Fruit fly (Drosophila melanogaster) whole organism, embryonic: ENCODE measurements around the gene CG11980.

Experiments
- Bgb ChIP-seq: fragments of 200-800 bp; sonication (Bioruptor generic); IDR thresholded peaks from 2 replicates; pipeline ENCODE4 v1.3.6; 2022; ENCODE audit warnings: missing biosample characterization, missing genetic modification characterization; ENCODE audit not compliant: partially characterized antibody
- CG10209 ChIP-seq: fragments of 200-800 bp; sonication (Bioruptor generic); optimal IDR thresholded peaks from 3 replicates; lab custom pipeline; 2017; ENCODE audit warnings: missing biosample characterization, mild to moderate bottlenecking, missing genetic modification characterization, missing genetic modification reagents
- CG11093 ChIP-seq: fragments of 200-800 bp; sonication (Bioruptor generic); IDR thresholded peaks from 3 replicates; pipeline ENCODE4 v1.3.6; 2022; ENCODE audit warnings: missing biosample characterization, missing genetic modification characterization
- CG11696 ChIP-seq: fragments of 200-800 bp; sonication (Bioruptor generic); IDR thresholded peaks from 2 replicates; pipeline ENCODE4 v1.3.6; 2022; ENCODE audit warnings: missing biosample characterization, missing genetic modification characterization
- CG13775 ChIP-seq: fragments of 200-800 bp; sonication (Bioruptor generic); optimal IDR thresholded peaks from 3 replicates; lab custom pipeline; 2017; ENCODE audit warnings: missing biosample characterization, mild to moderate bottlenecking, missing genetic modification characterization
- CG14014 ChIP-seq: fragments of 200-800 bp; sonication (Bioruptor generic); IDR thresholded peaks from 2 replicates; pipeline ENCODE4 v1.3.6; 2022; ENCODE audit warnings: missing biosample characterization, missing genetic modification characterization
- CG14710 ChIP-seq: fragments of 200-800 bp; sonication (Bioruptor generic); optimal IDR thresholded peaks from 3 replicates; lab custom pipeline; 2019; ENCODE audit warnings: missing biosample characterization, mild to moderate bottlenecking, missing genetic modification characterization, moderate library complexity
- CG15269 ChIP-seq: fragments of 200-800 bp; sonication (Bioruptor generic); optimal IDR thresholded peaks from 2 replicates; lab custom pipeline; 2018; ENCODE audit warnings: missing biosample characterization, mild to moderate bottlenecking, missing genetic modification characterization, moderate library complexity
- CG15479 ChIP-seq: fragments of 200-800 bp; sonication (Bioruptor generic); optimal IDR thresholded peaks from 3 replicates; lab custom pipeline; 2019; ENCODE audit warnings: missing biosample characterization, mild to moderate bottlenecking, missing genetic modification characterization, moderate library complexity
- CG15601 ChIP-seq: fragments of 200-800 bp; sonication (Bioruptor generic); optimal IDR thresholded peaks from 3 replicates; lab custom pipeline; 2019; ENCODE audit warnings: missing biosample characterization, mild to moderate bottlenecking, missing genetic modification characterization, moderate library complexity
- CG18476 ChIP-seq: fragments of 200-800 bp; sonication (Bioruptor generic); optimal IDR thresholded peaks from 2 replicates; lab custom pipeline; 2016; ENCODE audit warnings: missing biosample characterization, mild to moderate bottlenecking, missing genetic modification characterization
- CG18619 ChIP-seq: fragments of 200-800 bp; sonication (Bioruptor generic); optimal IDR thresholded peaks from 3 replicates; lab custom pipeline; 2017; ENCODE audit warnings: missing biosample characterization, mild to moderate bottlenecking, missing genetic modification characterization
- CG2678 ChIP-seq: fragments of 200-800 bp; sonication (Bioruptor generic); optimal IDR thresholded peaks from 3 replicates; lab custom pipeline; 2019; ENCODE audit warnings: missing biosample characterization, mild to moderate bottlenecking, missing genetic modification characterization, moderate library complexity
- CG5245 ChIP-seq: fragments of 200-800 bp; sonication (Bioruptor generic); optimal IDR thresholded peaks from 3 replicates; lab custom pipeline; 2016; ENCODE audit warnings: missing biosample characterization, missing genetic modification characterization
- CG6854 ChIP-seq: fragments of 200-800 bp; sonication (Bioruptor generic); optimal IDR thresholded peaks from 3 replicates; lab custom pipeline; 2017; ENCODE audit warnings: missing biosample characterization, mild to moderate bottlenecking, missing genetic modification characterization
- CG8089 ChIP-seq: fragments of 200-800 bp; sonication (Bioruptor generic); optimal IDR thresholded peaks from 3 replicates; lab custom pipeline; 2016; ENCODE audit warnings: missing biosample characterization, missing genetic modification characterization
- D ChIP-seq, 2 experiments: fragments of 200-800 bp in 1 of 2; fragments of >200 bp in 1 of 2; sonication (Bioruptor generic) in 1 of 2; optimal IDR thresholded peaks; 2 replicates in 1 of 2; 3 replicates in 1 of 2; lab custom pipeline; 2017; ENCODE audit warnings: mild to moderate bottlenecking in 1 of 2, missing biosample characterization in 1 of 2, missing genetic modification characterization in 1 of 2, missing genetic modification reagents in 1 of 2
- Doc2 ChIP-seq: fragments of 200-800 bp; sonication (Bioruptor generic); IDR thresholded peaks from 2 replicates; pipeline ENCODE4 v1.3.6; 2022; ENCODE audit warnings: missing biosample characterization, missing genetic modification characterization
- HHEX ChIP-seq: fragments of 200-800 bp; sonication (Bioruptor generic); optimal IDR thresholded peaks from 3 replicates; lab custom pipeline; 2017; ENCODE audit warnings: missing biosample characterization, mild to moderate bottlenecking, missing genetic modification characterization, missing genetic modification reagents
- HLHmδ ChIP-seq: fragments of 200-800 bp; sonication (Bioruptor generic); optimal IDR thresholded peaks from 2 replicates; lab custom pipeline; 2018; ENCODE audit warnings: missing biosample characterization, mild to moderate bottlenecking, missing genetic modification characterization, moderate library complexity
- Hand ChIP-seq: fragments of 200-800 bp; sonication (Bioruptor generic); optimal IDR thresholded peaks from 2 replicates; lab custom pipeline; 2017; ENCODE audit warnings: mild to moderate bottlenecking, missing biosample characterization, missing genetic modification reagents, missing genetic modification characterization
- Mrtf ChIP-seq: fragments of 200-800 bp; sonication (Bioruptor generic); IDR thresholded peaks from 3 replicates; pipeline ENCODE4 v1.3.6; 2022; ENCODE audit warnings: missing biosample characterization, missing genetic modification characterization
- Ssrp ChIP-seq: fragments of 200-800 bp; sonication (Bioruptor generic); optimal IDR thresholded peaks from 2 replicates; lab custom pipeline; 2018; ENCODE audit warnings: missing biosample characterization, mild to moderate bottlenecking, missing genetic modification characterization, moderate library complexity
- TFAM ChIP-seq: fragments of 200-800 bp; sonication (Bioruptor generic); optimal IDR thresholded peaks from 2 replicates; lab custom pipeline; 2017; ENCODE audit warnings: missing biosample characterization, missing genetic modification characterization, inconsistent platforms
- ci ChIP-seq: fragments of 200-800 bp; sonication (Bioruptor generic); IDR thresholded peaks from 3 replicates; pipeline ENCODE4 v1.3.6; 2022; ENCODE audit warnings: missing biosample characterization, missing genetic modification characterization
- crp ChIP-seq, 2 experiments: fragments of 200-800 bp; sonication (Bioruptor generic); optimal IDR thresholded peaks; 2 replicates in 1 of 2; 3 replicates in 1 of 2; lab custom pipeline; 2017; ENCODE audit warnings: missing biosample characterization in 2 of 2, missing genetic modification characterization in 2 of 2, mild to moderate bottlenecking in 1 of 2, moderate library complexity in 1 of 2
- disco-r ChIP-seq: fragments of 200-800 bp; sonication (Bioruptor generic); optimal IDR thresholded peaks from 2 replicates; lab custom pipeline; 2016; ENCODE audit warnings: missing biosample characterization, missing genetic modification characterization
- eve ChIP-seq, 2 experiments: fragments of >200 bp; optimal IDR thresholded peaks; 2 replicates each; lab custom pipeline; 2017; ENCODE audit warnings: missing biosample characterization in 2 of 2, missing genetic modification characterization in 2 of 2
- ewg ChIP-seq: fragments of 200-800 bp; sonication (Bioruptor generic); optimal IDR thresholded peaks from 3 replicates; lab custom pipeline; 2017; ENCODE audit warnings: mild to moderate bottlenecking, missing biosample characterization, missing genetic modification reagents, missing genetic modification characterization
- fd102C ChIP-seq: fragments of 200-800 bp; sonication (Bioruptor generic); optimal IDR thresholded peaks from 2 replicates; lab custom pipeline; 2018; ENCODE audit warnings: missing biosample characterization, mild to moderate bottlenecking, missing genetic modification characterization, moderate library complexity
- fd3F ChIP-seq: fragments of 200-800 bp; sonication (Bioruptor generic); optimal IDR thresholded peaks from 2 replicates; lab custom pipeline; 2018; ENCODE audit warnings: missing biosample characterization, mild to moderate bottlenecking, missing genetic modification characterization, moderate library complexity
- fu2 ChIP-seq: fragments of 200-800 bp; sonication (Bioruptor generic); optimal IDR thresholded peaks from 2 replicates; lab custom pipeline; 2016; ENCODE audit warnings: missing biosample characterization, missing genetic modification characterization
- grau ChIP-seq: fragments of 200-800 bp; optimal IDR thresholded peaks from 3 replicates; lab custom pipeline; 2019; ENCODE audit warnings: missing biosample characterization, mild to moderate bottlenecking, missing genetic modification characterization, moderate library complexity
- gsb-n ChIP-seq: fragments of 200-800 bp; sonication (Bioruptor generic); optimal IDR thresholded peaks from 3 replicates; lab custom pipeline; 2018; ENCODE audit warnings: missing biosample characterization, mild to moderate bottlenecking, missing genetic modification characterization
- ind ChIP-seq: fragments of 200-800 bp; sonication (Bioruptor generic); optimal IDR thresholded peaks from 3 replicates; lab custom pipeline; 2016; ENCODE audit warnings: missing biosample characterization, missing genetic modification characterization
- lola ChIP-seq, 3 experiments: fragments of >200 bp in 2 of 3; fragments of 200-800 bp in 1 of 3; sonication (Bioruptor generic) in 1 of 3; optimal IDR thresholded peaks; 2 replicates each; lab custom pipeline; 2017 to 2019; ENCODE audit warnings: missing biosample characterization in 3 of 3, missing genetic modification characterization in 3 of 3, mild to moderate bottlenecking in 1 of 3, moderate library complexity in 1 of 3
- maf-S ChIP-seq: fragments of 200-800 bp; sonication (Bioruptor generic); optimal IDR thresholded peaks from 2 replicates; lab custom pipeline; 2016; ENCODE audit warnings: missing biosample characterization, missing genetic modification characterization
- nerfin-2 ChIP-seq: fragments of 200-800 bp; sonication (Bioruptor generic); IDR thresholded peaks from 2 replicates; pipeline ENCODE4 v1.3.6; 2022; ENCODE audit warnings: missing biosample characterization, missing genetic modification characterization; ENCODE audit not compliant: partially characterized antibody
- pan ChIP-seq, 4 experiments: fragments of >200 bp in 3 of 4; fragments of 200-800 bp in 1 of 4; sonication (Bioruptor generic) in 1 of 4; optimal IDR thresholded peaks in 3 of 4; IDR thresholded peaks in 1 of 4; 2 replicates each; pipeline versions ENCODE4 v1.3.6 to Lab custom; 2017 to 2022; ENCODE audit warnings: missing biosample characterization in 2 of 4, missing genetic modification characterization in 2 of 4, mixed read lengths in 1 of 4
- peb ChIP-seq: fragments of 200-800 bp; sonication (Bioruptor generic); IDR thresholded peaks from 2 replicates; pipeline ENCODE4 v1.3.6; 2022; ENCODE audit warnings: missing biosample characterization, missing genetic modification characterization
- phol ChIP-seq: fragments of 200-800 bp; sonication (Bioruptor generic); optimal IDR thresholded peaks from 3 replicates; lab custom pipeline; 2018; ENCODE audit warnings: missing biosample characterization, mild to moderate bottlenecking, missing genetic modification characterization, moderate library complexity
- ro ChIP-seq: fragments of 200-800 bp; sonication (Bioruptor generic); IDR thresholded peaks from 2 replicates; pipeline ENCODE4 v1.3.6; 2022; ENCODE audit warnings: missing biosample characterization, missing genetic modification characterization
- shn ChIP-seq: fragments of 200-800 bp; sonication (Bioruptor generic); optimal IDR thresholded peaks from 3 replicates; lab custom pipeline; 2016; ENCODE audit warnings: missing biosample characterization, missing genetic modification characterization
- sob ChIP-seq: fragments of 200-800 bp; sonication (Bioruptor generic); IDR thresholded peaks from 2 replicates; pipeline ENCODE4 v1.3.6; 2022; ENCODE audit warnings: missing biosample characterization, missing genetic modification characterization
- sug ChIP-seq: fragments of 200-800 bp; optimal IDR thresholded peaks from 2 replicates; lab custom pipeline; 2019; ENCODE audit warnings: missing biosample characterization, mild to moderate bottlenecking, missing genetic modification characterization, moderate library complexity
- vfl ChIP-seq: fragments of 200-800 bp; sonication (Bioruptor generic); optimal IDR thresholded peaks from 2 replicates; lab custom pipeline; 2016; ENCODE audit warnings: missing biosample characterization, missing genetic modification characterization
- zf30C ChIP-seq: fragments of 200-800 bp; sonication (Bioruptor generic); optimal IDR thresholded peaks from 3 replicates; lab custom pipeline; 2018; ENCODE audit warnings: missing biosample characterization, mild to moderate bottlenecking, missing genetic modification characterization

Gene CG11980

DNA sequence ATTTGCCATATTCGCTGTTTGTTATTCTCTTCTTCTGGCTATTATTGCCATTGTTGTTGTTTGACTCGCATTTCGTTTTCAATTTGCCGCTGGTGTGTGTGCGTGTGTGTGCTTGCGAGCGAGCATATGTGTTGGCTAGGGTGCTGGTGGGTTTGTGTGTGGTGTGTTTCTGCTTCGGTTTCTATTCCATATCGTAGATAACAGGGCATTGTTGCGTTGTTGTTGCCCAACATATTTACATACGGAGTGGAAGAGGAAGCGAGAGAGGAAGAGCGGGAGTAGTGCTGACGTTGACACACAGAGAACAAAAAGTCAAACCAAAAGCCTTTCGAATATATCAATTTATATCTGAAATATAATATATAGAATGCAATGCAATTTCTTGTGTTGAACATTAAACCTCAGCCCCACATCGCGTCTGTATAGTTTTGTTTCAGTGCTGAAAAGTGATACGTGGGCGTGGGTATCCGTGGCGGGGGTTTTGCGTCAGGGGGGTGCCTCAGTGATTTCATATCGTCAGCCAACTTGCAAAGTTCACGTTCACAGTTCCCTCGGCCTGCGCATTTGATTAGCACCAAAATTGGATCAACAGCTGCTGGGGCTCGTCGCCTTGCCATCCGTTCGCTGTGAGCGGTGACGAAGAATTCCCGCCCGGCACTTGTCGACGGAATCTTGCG is 50.8 kb downstream of the CG11980 start (continued):
- TF ChIP-seq grau (tag; lab: Kevin White, UChicago) (peak; percentile 59), CG15269 (tag; lab: Kevin White, UChicago) (peak; percentile 80), ci (no peak), shn (no peak), CG13775 (GFP tag; lab: Kevin White, UChicago) (peak; percentile 54), CG8089 (GFP tag; lab: Kevin White, UChicago) (no peak), fu2 (GFP tag; lab: Kevin White, UChicago) (no peak), nerfin-2 (GFP tag; lab: Robert Waterston, UW) (no peak), vfl (GFP tag; lab: Kevin White, UChicago) (peak; percentile 71), lola (GFP tag; optimal IDR thresholded peaks at IDR 0.05; lab: Kevin White, UChicago) (peak in 1 of 3 experiments; percentile 9), maf-S (GFP tag; lab: Kevin White, UChicago) (no peak), CG14710 (tag; lab: Kevin White, UChicago) (peak; percentile 15), crp (GFP tag; optimal IDR thresholded peaks at IDR 0.05; lab: Kevin White, UChicago) (peak in 1 of 2 experiments; percentile 42), CG15601 (peak; percentile 46), CG10209 (GFP tag; lab: Kevin White, UChicago) (peak; percentile 71), zf30C (GFP tag; lab: Kevin White, UChicago) (peak; percentile 87), CG11093 (GFP tag; lab: Robert Waterston, UW) (peak; percentile 70), Doc2 (GFP tag; lab: Robert Waterston, UW) (no peak), CG6854 (GFP tag; lab: Kevin White, UChicago) (peak; percentile 35), ro (no peak), CG5245 (peak; percentile 43), CG18476 (GFP tag; lab: Kevin White, UChicago) (peak; percentile 36), Hand (GFP tag; lab: Kevin White, UChicago) (peak; percentile 21), gsb-n (tag; lab: Kevin White, UChicago) (peak; percentile 22), peb (GFP tag; lab: Robert Waterston, UW) (no peak), Bgb (GFP tag; lab: Robert Waterston, UW) (no peak), disco-r (no peak), CG11696 (GFP tag; lab: Robert Waterston, UW) (no peak), HLHmδ (peak; percentile 38), HHEX (GFP tag; lab: Kevin White, UChicago) (peak; percentile 80), TFAM (GFP tag; lab: Kevin White, UChicago) (peak; percentile 6), CG18619 (GFP tag; lab: Kevin White, UChicago) (peak; percentile 62), CG14014 (no peak), sug (tag; lab: Kevin White, UChicago) (peak; percentile 27), D (optimal IDR thresholded peaks at IDR 0.05; lab: Kevin White, UChicago) (no peak), D (GFP tag; optimal IDR thresholded peaks at IDR 0.05; lab: Kevin White, UChicago) (peak; percentile 58), phol (tag; lab: Kevin White, UChicago) (peak; percentile 65), ewg (GFP tag; lab: Kevin White, UChicago) (peak; percentile 36), sob (GFP tag; lab: Robert Waterston, UW) (no peak), CG15479 (GFP tag; lab: Kevin White, UChicago) (peak; percentile 88), fd3F (GFP tag; lab: Kevin White, UChicago) (peak; percentile 70), eve (GFP tag; optimal IDR thresholded peaks at IDR 0.05; lab: Kevin White, UChicago) (no peak), Ssrp (tag; lab: Kevin White, UChicago) (peak; percentile 56), Mrtf (GFP tag; lab: Robert Waterston, UW) (no peak), fd102C (GFP tag; lab: Kevin White, UChicago) (no peak), ind (GFP tag; lab: Kevin White, UChicago) (peak; percentile 61), pan (optimal IDR thresholded peaks at IDR 0.05; lab: Kevin White, UChicago) (no peak), pan (GFP tag; optimal IDR thresholded peaks at IDR 0.05 in 1 of 2, IDR thresholded peaks at IDR 0.05 in 1 of 2) (no peak), CG2678 (tag; lab: Kevin White, UChicago) (peak; percentile 78)
